Fruit fly (Drosophila melanogaster) whole organism, larva: Measurements from ENCODE around the gene CG15602.
"Not testable (repeated sequence)": the region's sequence is repeated elsewhere in the genome, so short reads cannot be mapped to it uniquely, and the experiment has no call there.

Experiments
- noc ChIP-seq: fragments of 200-800 bp; sonication (Bioruptor generic); optimal IDR thresholded peaks from 3 replicates; lab custom pipeline; 2019; ENCODE audit warnings: missing biosample characterization, mild to moderate bottlenecking, missing genetic modification characterization, moderate library complexity

The CG15602 gene

dm6 chrX:15788235-15789187, 10.7 kb upstream of the CG15602 start, which contains the start of gene Rhp:
Gene Rhp (plus strand): TSS chrX:15788897.
- TF ChIP-seq noc (tag; lab: Kevin White, UChicago): no peak

dm6 chrX:15795951-15796443, 3.2 kb upstream of the CG15602 start, which contains the start of gene sordd1:
Gene sordd1 (minus strand): TSS chrX:15796028.
- not testable (repeated sequence) for TF ChIP-seq noc (tag; lab: Kevin White, UChicago)

dm6 chrX:15802880-15803650, 3.8 kb downstream of the CG15602 start:
- TF ChIP-seq noc (tag; lab: Kevin White, UChicago): no peak

- no peak for TF ChIP-seq noc (tag; lab: Kevin White, UChicago)
Observed at dm6 chrX:15803764-15804563, 4.7 kb downstream of the CG15602 start, which contains the start of the genes PGRP-LE and sd. Gene PGRP-LE (minus strand): TSS chrX:15803880. Gene sd (plus strand): TSS chrX:15804370.

dm6 chrX:15804790-15805189, 5.6 kb downstream of the CG15602 start:
- TF ChIP-seq noc (tag; lab: Kevin White, UChicago): no peak

dm6 chrX:15805523-15805922, 6.3 kb downstream of the CG15602 start:
- no peak for TF ChIP-seq noc (tag; lab: Kevin White, UChicago)

- no peak for TF ChIP-seq noc (tag; lab: Kevin White, UChicago)
Observed at dm6 chrX:15807915-15808314, 8.7 kb downstream of the CG15602 start.

- TF ChIP-seq noc (tag; lab: Kevin White, UChicago): no peak
Observed at dm6 chrX:15809255-15809654, 10.0 kb downstream of the CG15602 start, which contains the start of gene CG8509. Gene CG8509 (plus strand): TSS chrX:15809555.

- peak; percentile 46 for TF ChIP-seq noc (tag; lab: Kevin White, UChicago)
Observed at dm6 chrX:15811666-15812614, 12.7 kb downstream of the CG15602 start.

- TF ChIP-seq noc (tag; lab: Kevin White, UChicago): no peak
Observed at dm6 chrX:15812615-15812995, 13.4 kb downstream of the CG15602 start.

- TF ChIP-seq noc (tag; lab: Kevin White, UChicago): no peak
Observed at dm6 chrX:15813224-15813623, 14.0 kb downstream of the CG15602 start.

dm6 chrX:15814485-15814884, 15.3 kb downstream of the CG15602 start:
- TF ChIP-seq noc (tag; lab: Kevin White, UChicago): no peak

- no peak for TF ChIP-seq noc (tag; lab: Kevin White, UChicago)
Observed at dm6 chrX:15816127-15816526, 16.9 kb downstream of the CG15602 start.

dm6 chrX:15816905-15817304, 17.7 kb downstream of the CG15602 start:
- TF ChIP-seq noc (tag; lab: Kevin White, UChicago): no peak
